Fruit fly (Drosophila melanogaster): Measurements from ENCODE around the gene HP1e.

Gene HP1e

DNA sequence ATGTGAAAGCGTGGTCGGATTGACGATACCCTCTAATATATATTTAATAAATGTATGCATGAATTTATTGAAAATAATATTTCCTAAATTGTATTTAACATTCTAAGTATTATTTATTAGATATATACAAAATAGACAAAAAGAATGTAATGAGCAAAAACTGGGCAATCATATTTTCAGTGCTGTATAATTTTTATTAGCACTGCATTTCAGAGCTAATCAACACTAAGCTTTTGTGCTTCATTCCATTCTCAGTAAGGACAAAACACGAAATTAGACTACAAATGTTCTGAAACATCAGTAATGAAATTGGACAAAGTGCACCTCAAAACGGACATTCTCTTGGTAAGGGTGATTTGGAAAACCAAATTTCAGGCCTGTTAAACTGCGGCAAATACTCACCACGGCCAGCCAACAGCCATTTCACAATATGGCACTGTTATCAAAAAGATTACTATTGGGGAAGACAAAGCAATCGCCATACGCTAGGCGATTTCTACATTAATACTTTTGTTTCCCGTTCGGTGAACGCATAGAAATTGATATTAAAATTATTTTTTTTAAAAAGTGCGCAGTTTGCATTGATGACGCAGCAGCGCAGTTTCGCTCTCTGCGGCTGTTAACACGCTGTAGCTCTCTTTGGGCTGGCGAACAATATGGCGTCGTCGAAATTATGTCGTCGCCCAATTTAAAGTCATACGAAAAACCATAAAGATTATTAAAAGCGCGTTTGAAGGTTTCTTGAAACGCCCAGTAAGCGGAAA lies 19.0 kb downstream of the HP1e start:
- TF ChIP-seq net (GFP tag; optimal IDR thresholded peaks at IDR 0.05) (peak; percentile 87), fd85E (GFP tag; optimal IDR thresholded peaks at IDR 0.05) (no peak), ss (GFP tag; optimal IDR thresholded peaks at IDR 0.05) (peak; percentile 55 to 67), CG6792 (GFP tag; optimal IDR thresholded peaks at IDR 0.05) (peak; percentile 83), CG7368 (GFP tag; optimal IDR thresholded peaks at IDR 0.05) (peak; percentile 83), CG8119 (GFP tag; IDR thresholded peaks at IDR 0.05) (peak; percentile 79), CG3032 (tag; optimal IDR thresholded peaks at IDR 0.05) (peak; percentile 83), achi (GFP tag; optimal IDR thresholded peaks at IDR 0.05) (peak; percentile 85), Sox102F (GFP tag; optimal IDR thresholded peaks at IDR 0.05) (peak; percentile 81), CG16779 (tag; optimal IDR thresholded peaks at IDR 0.05) (peak; percentile 83), spab (GFP tag; optimal IDR thresholded peaks at IDR 0.05) (peak; percentile 81), dac (GFP tag; optimal IDR thresholded peaks at IDR 0.05) (peak; percentile 72), CG1621 (tag; optimal IDR thresholded peaks at IDR 0.05) (peak; percentile 74), CG4318 (GFP tag; optimal IDR thresholded peaks at IDR 0.05) (peak; percentile 85), CG32006 (GFP tag; optimal IDR thresholded peaks at IDR 0.05) (peak; percentile 94), vri (GFP tag; optimal IDR thresholded peaks at IDR 0.05) (peak; percentile 49), lz (GFP tag; optimal IDR thresholded peaks at IDR 0.05) (peak; percentile 83), svp (GFP tag) (peak; percentile 71), acj6 (GFP tag; optimal IDR thresholded peaks at IDR 0.05) (peak; percentile 87), CG6854 (GFP tag; optimal IDR thresholded peaks at IDR 0.05) (peak; percentile 52), Eip75B (GFP tag; optimal IDR thresholded peaks at IDR 0.05) (peak; percentile 73), esn (GFP tag; optimal IDR thresholded peaks at IDR 0.05) (peak; percentile 86), dsx (GFP tag; optimal IDR thresholded peaks at IDR 0.05; ENCODE audit: poor library complexity, severe bottlenecking) (peak; percentile 93), fd59A (GFP tag; optimal IDR thresholded peaks at IDR 0.05) (peak; percentile 75), CG6163 (GFP tag; IDR thresholded peaks at IDR 0.05) (peak; percentile 65; the same call in 2 of the 3 replicates), CG10631 (GFP tag; optimal IDR thresholded peaks at IDR 0.05) (peak; percentile 85), CG6276 (GFP tag; optimal IDR thresholded peaks at IDR 0.05) (peak; percentile 85), Blimp-1 (GFP tag; optimal IDR thresholded peaks at IDR 0.05) (peak; percentile 82), salr (GFP tag; optimal IDR thresholded peaks at IDR 0.05) (peak; percentile 58 to 89), Smox (GFP tag; optimal IDR thresholded peaks at IDR 0.05) (peak; percentile 82), Hr4 (GFP tag; optimal IDR thresholded peaks at IDR 0.05) (peak; percentile 77), cyc (GFP tag; optimal IDR thresholded peaks at IDR 0.05) (peak; percentile 66), CG11762 (GFP tag; optimal IDR thresholded peaks at IDR 0.05; ENCODE audit: insufficient read depth) (peak; percentile 83), Eip78C (GFP tag) (peak; percentile 95), pdm3 (GFP tag; optimal IDR thresholded peaks at IDR 0.05) (peak; percentile 79), CG3919 (GFP tag; optimal IDR thresholded peaks at IDR 0.05) (peak; percentile 86), CG31627 (GFP tag; optimal IDR thresholded peaks at IDR 0.05) (peak; percentile 77), Sox15 (GFP tag; optimal IDR thresholded peaks at IDR 0.05) (peak; percentile 77), fkh (GFP tag; optimal IDR thresholded peaks at IDR 0.05) (peak; percentile 37), Eip93F (GFP tag; optimal IDR thresholded peaks at IDR 0.05) (peak; percentile 66), Ets96B (tag; optimal IDR thresholded peaks at IDR 0.05) (peak; percentile 80), CG10669 (GFP tag; optimal IDR thresholded peaks at IDR 0.05) (peak; percentile 83), Hr39 (GFP tag; optimal IDR thresholded peaks at IDR 0.05) (peak; percentile 84), CG6808 (GFP tag; optimal IDR thresholded peaks at IDR 0.05) (peak; percentile 81), CG8319 (GFP tag; optimal IDR thresholded peaks at IDR 0.05) (peak; percentile 75), topi (GFP tag; optimal IDR thresholded peaks at IDR 0.05) (peak; percentile 72), CG11902 (GFP tag; optimal IDR thresholded peaks at IDR 0.05) (peak; percentile 69), OdsH (GFP tag; optimal IDR thresholded peaks at IDR 0.05) (peak; percentile 90), Hr38 (GFP tag; optimal IDR thresholded peaks at IDR 0.05) (no peak), Sox14 (GFP tag; optimal IDR thresholded peaks at IDR 0.05) (peak; percentile 78)
